Worm (Caenorhabditis elegans) whole organism, L1 larva: ENCODE results near the gene F25B5.3.

Source experiments
- C34B4.2 ChIP-seq: sonication (generic microtip); optimal IDR thresholded peaks from 2 replicates; lab custom pipeline; 2017; ENCODE audit warnings: mild to moderate bottlenecking, missing genetic modification characterization, missing compliant biosample characterization
- Y116A8C.19 ChIP-seq: sonication (generic microtip); optimal IDR thresholded peaks from 2 replicates; lab custom pipeline; 2016; ENCODE audit warnings: missing compliant biosample characterization, missing genetic modification characterization, borderline replicate concordance
- aly-2 ChIP-seq: fragments of 150-350 bp; optimal IDR thresholded peaks from 2 replicates; lab custom pipeline; 2014; ENCODE audit warnings: missing biosample characterization, missing genetic modification characterization
- blmp-1 ChIP-seq: fragments of 150-350 bp; optimal IDR thresholded peaks from 2 replicates; lab custom pipeline; 2014; ENCODE audit warnings: missing biosample characterization, missing genetic modification characterization
- ceh-8 ChIP-seq: fragments of 200-800 bp; sonication (Bioruptor generic); optimal IDR thresholded peaks from 2 replicates; lab custom pipeline; 2018; ENCODE audit warnings: mild to moderate bottlenecking, missing genetic modification characterization, moderate library complexity, missing compliant biosample characterization
- ces-1 ChIP-seq: fragments of 150-350 bp; optimal IDR thresholded peaks from 2 replicates; lab custom pipeline; 2014; ENCODE audit warnings: missing biosample characterization, missing genetic modification reagents, missing genetic modification characterization
- dsc-1 ChIP-seq: sonication (generic microtip); optimal IDR thresholded peaks from 2 replicates; lab custom pipeline; 2016; ENCODE audit warnings: mild to moderate bottlenecking, missing genetic modification characterization, missing compliant biosample characterization
- efl-1 ChIP-seq, 4 experiments: fragments of 150-350 bp; optimal IDR thresholded peaks in 3 of 4; peaks in 1 of 4; 1 replicate in 1 of 4; 2 replicates in 3 of 4; lab custom pipeline; 2014; ENCODE audit warnings: missing biosample characterization in 2 of 4, missing genetic modification characterization in 2 of 4, missing genetic modification reagents in 2 of 4
- egl-13 ChIP-seq: sonication (generic microtip); optimal IDR thresholded peaks from 2 replicates; lab custom pipeline; 2016; ENCODE audit warnings: missing genotype, missing genetic modification reagents, missing genetic modification characterization, missing compliant biosample characterization
- elt-3 ChIP-seq, 6 experiments: fragments of 150-350 bp in 1 of 6; sonication (generic microtip); optimal IDR thresholded peaks; 2 replicates each; lab custom pipeline; 2017 to 2018; ENCODE audit warnings: missing biosample characterization in 6 of 6, missing genetic modification characterization in 6 of 6, inconsistent platforms in 1 of 6
- fkh-10 ChIP-seq: sonication (generic microtip); optimal IDR thresholded peaks from 2 replicates; lab custom pipeline; 2017; ENCODE audit warnings: missing biosample characterization, missing genetic modification reagents, missing genetic modification characterization
- fkh-4 ChIP-seq: sonication (generic microtip); optimal IDR thresholded peaks from 2 replicates; lab custom pipeline; 2016; ENCODE audit warnings: missing compliant biosample characterization, missing genetic modification characterization, borderline replicate concordance
- grh-1 ChIP-seq: fragments of 200-800 bp; sonication (Bioruptor generic); IDR thresholded peaks from 2 replicates; pipeline ENCODE4 v1.3.6; 2022; ENCODE audit warnings: missing genetic modification reagents, missing genetic modification characterization, missing compliant biosample characterization
- hlh-4 ChIP-seq: sonication (generic microtip); optimal IDR thresholded peaks from 2 replicates; lab custom pipeline; 2016; ENCODE audit warnings: mild to moderate bottlenecking, missing genetic modification characterization, missing compliant biosample characterization
- isw-1 ChIP-seq: fragments of 200-800 bp; sonication (Bioruptor generic); IDR thresholded peaks from 2 replicates; pipeline ENCODE4 v1.3.6; 2022; ENCODE audit warnings: missing genetic modification characterization, missing compliant biosample characterization
- lin-13 ChIP-seq: fragments of 150-350 bp; optimal IDR thresholded peaks from 2 replicates; lab custom pipeline; 2014; ENCODE audit warnings: missing biosample characterization, missing genetic modification reagents, missing genetic modification characterization
- lin-14 ChIP-seq: fragments of 200-800 bp; sonication (Bioruptor generic); optimal IDR thresholded peaks from 2 replicates; lab custom pipeline; 2018; ENCODE audit warnings: mild to moderate bottlenecking, missing genetic modification characterization, moderate library complexity, missing compliant biosample characterization
- lin-39 ChIP-seq: fragments of 150-350 bp; optimal IDR thresholded peaks from 2 replicates; lab custom pipeline; 2014; ENCODE audit warnings: missing biosample characterization, missing genetic modification reagents, missing genetic modification characterization
- lsy-2 ChIP-seq, 2 experiments: fragments of 150-350 bp; optimal IDR thresholded peaks; 2 replicates each; lab custom pipeline; 2014; ENCODE audit warnings: missing biosample characterization in 2 of 2, missing genetic modification characterization in 2 of 2
- mab-9 ChIP-seq: fragments of 200-800 bp; sonication (Bioruptor generic); IDR thresholded peaks from 2 replicates; pipeline ENCODE4 v1.3.6; 2022; ENCODE audit warnings: missing genetic modification reagents, missing genetic modification characterization, missing compliant biosample characterization
- mdl-1 ChIP-seq, 2 experiments: fragments of 150-350 bp; optimal IDR thresholded peaks; 2 replicates each; lab custom pipeline; 2014 to 2017; ENCODE audit warnings: missing biosample characterization in 2 of 2, missing genetic modification characterization in 2 of 2, inconsistent platforms in 1 of 2
- mef-2 ChIP-seq: fragments of 150-350 bp; optimal IDR thresholded peaks from 2 replicates; lab custom pipeline; 2014; ENCODE audit warnings: missing biosample characterization, missing genetic modification characterization
- mep-1 ChIP-seq: fragments of 150-350 bp; optimal IDR thresholded peaks from 2 replicates; lab custom pipeline; 2014; ENCODE audit warnings: missing biosample characterization, missing genetic modification characterization
- nhr-11 ChIP-seq: fragments of 150-350 bp; optimal IDR thresholded peaks from 2 replicates; lab custom pipeline; 2014; ENCODE audit warnings: missing biosample characterization, missing genetic modification characterization
- nhr-237 ChIP-seq: fragments of 150-350 bp; optimal IDR thresholded peaks from 2 replicates; lab custom pipeline; 2014; ENCODE audit warnings: missing biosample characterization, missing genetic modification characterization
- nhr-28 ChIP-seq: fragments of 150-350 bp; optimal IDR thresholded peaks from 2 replicates; lab custom pipeline; 2014; ENCODE audit warnings: missing biosample characterization, missing genetic modification characterization
- nhr-47 ChIP-seq: sonication (generic microtip); optimal IDR thresholded peaks from 2 replicates; lab custom pipeline; 2016; ENCODE audit warnings: mild to moderate bottlenecking, missing genetic modification characterization, moderate library complexity, missing compliant biosample characterization
- nhr-71 ChIP-seq: sonication (generic microtip); optimal IDR thresholded peaks from 2 replicates; lab custom pipeline; 2016; ENCODE audit warnings: mild to moderate bottlenecking, missing genetic modification characterization, moderate library complexity, missing compliant biosample characterization
- nhr-85 ChIP-seq: sonication (generic microtip); peaks from one replicate; lab custom pipeline; 2016; ENCODE audit warnings: missing genetic modification characterization, inconsistent platforms, missing compliant biosample characterization
- pax-3 ChIP-seq: fragments of 200-800 bp; sonication (Bioruptor generic); optimal IDR thresholded peaks from 2 replicates; lab custom pipeline; 2018; ENCODE audit warnings: mild to moderate bottlenecking, missing genetic modification characterization, moderate library complexity, missing compliant biosample characterization
- rnt-1 ChIP-seq: sonication (generic microtip); optimal IDR thresholded peaks from 2 replicates; lab custom pipeline; 2016; ENCODE audit warnings: mild to moderate bottlenecking, missing genetic modification characterization, moderate library complexity, missing compliant biosample characterization
- skn-1 ChIP-seq: fragments of 150-350 bp; optimal IDR thresholded peaks from 2 replicates; lab custom pipeline; 2014; ENCODE audit warnings: missing biosample characterization, missing genetic modification characterization
- snpc-4 ChIP-seq: fragments of 150-350 bp; optimal IDR thresholded peaks from 2 replicates; lab custom pipeline; 2014; ENCODE audit warnings: missing biosample characterization, missing genetic modification characterization
- snu-23 ChIP-seq: sonication (generic microtip); optimal IDR thresholded peaks from 2 replicates; lab custom pipeline; 2016; ENCODE audit warnings: missing genetic modification characterization, missing compliant biosample characterization
- sup-37 ChIP-seq: fragments of 200-800 bp; sonication (Bioruptor generic); optimal IDR thresholded peaks from 2 replicates; lab custom pipeline; 2018; ENCODE audit warnings: mild to moderate bottlenecking, missing genetic modification characterization, missing compliant biosample characterization
- tbx-2 ChIP-seq: sonication (generic microtip); optimal IDR thresholded peaks from 2 replicates; lab custom pipeline; 2016; ENCODE audit warnings: missing genetic modification characterization, missing compliant biosample characterization
- unc-130 ChIP-seq: fragments of 150-350 bp; optimal IDR thresholded peaks from 2 replicates; lab custom pipeline; 2017; ENCODE audit warnings: missing biosample characterization, missing genetic modification characterization, inconsistent platforms
- unc-30 ChIP-seq: sonication (generic microtip); optimal IDR thresholded peaks from 2 replicates; lab custom pipeline; 2017; ENCODE audit warnings: missing biosample characterization, missing genetic modification characterization
- unc-62 ChIP-seq: fragments of 150-350 bp; optimal IDR thresholded peaks from 2 replicates; lab custom pipeline; 2014; ENCODE audit warnings: missing biosample characterization, missing genetic modification reagents, missing genetic modification characterization
- xbp-1 ChIP-seq: sonication (generic microtip); optimal IDR thresholded peaks from 2 replicates; lab custom pipeline; 2016; ENCODE audit warnings: missing genetic modification characterization, missing compliant biosample characterization
- zag-1 ChIP-seq: fragments of 150-350 bp; optimal IDR thresholded peaks from 2 replicates; lab custom pipeline; 2014; ENCODE audit warnings: missing biosample characterization, missing genetic modification characterization
- zip-4 ChIP-seq: fragments of 200-800 bp; sonication (Bioruptor generic); optimal IDR thresholded peaks from 2 replicates; lab custom pipeline; 2018; ENCODE audit warnings: mild to moderate bottlenecking, missing genetic modification characterization, moderate library complexity, missing compliant biosample characterization
- ztf-11 ChIP-seq, 2 experiments: sonication (generic microtip); optimal IDR thresholded peaks; 2 replicates each; lab custom pipeline; 2016 to 2017; ENCODE audit warnings: missing genetic modification characterization in 2 of 2, missing biosample characterization in 1 of 2, missing compliant biosample characterization in 1 of 2

F25B5.3 gene

DNA sequence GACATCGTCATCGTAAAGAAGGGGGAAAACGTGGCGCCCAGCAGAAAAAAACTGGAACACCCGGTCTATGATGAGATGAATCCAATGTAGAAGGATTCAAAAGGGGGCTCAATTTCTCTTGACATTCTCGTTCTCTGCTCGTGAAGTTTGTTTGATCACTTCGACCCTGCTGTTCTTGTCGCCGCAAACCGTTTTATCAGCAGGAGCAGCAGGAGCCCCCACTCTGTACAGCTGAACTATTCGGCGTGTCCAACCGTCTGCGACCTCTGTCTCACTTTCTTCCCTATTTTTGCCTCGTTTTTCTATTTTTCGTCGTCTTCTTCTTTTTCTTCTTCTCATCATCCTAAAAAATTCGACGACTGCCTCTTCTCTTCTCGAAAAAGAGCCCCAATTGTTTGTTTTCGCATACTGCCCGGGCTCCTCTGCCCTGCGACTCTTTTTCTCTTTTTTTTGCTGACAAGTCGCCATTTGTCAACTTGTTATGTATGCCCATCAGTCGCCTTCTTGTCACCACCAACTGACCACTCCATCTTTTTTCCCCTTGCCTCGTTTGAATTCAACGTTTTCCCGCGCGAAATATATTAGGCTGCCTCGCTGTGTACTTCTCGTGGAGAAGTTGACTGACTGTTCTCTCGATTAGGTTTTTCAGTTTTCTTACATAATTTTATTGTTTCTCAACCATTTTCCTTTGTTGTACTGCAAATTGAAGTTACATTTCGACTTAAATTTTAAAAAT, 40.5 kb downstream of the F25B5.3 start (continued):
- TF ChIP-seq rnt-1 (peak; percentile 22), nhr-237 (tag; lab: Kevin White, UChicago) (no peak), skn-1 (no peak), ztf-11 (tag; optimal IDR thresholded peaks at IDR 0.05; lab: Kevin White, UChicago) (peak in 1 of 2 experiments; percentile 20), C34B4.2 (tag; lab: Kevin White, UChicago) (no peak), isw-1 (GFP tag; lab: Robert Waterston, UW) (no peak), mep-1 (tag; lab: Kevin White, UChicago) (peak; percentile 45)

- TF ChIP-seq unc-130 (tag; lab: Kevin White, UChicago) (no peak), fkh-4 (tag; lab: Kevin White, UChicago) (no peak), nhr-71 (peak; percentile 3), C34B4.2 (tag; lab: Kevin White, UChicago) (no peak), lin-14 (GFP tag; lab: Kevin White, UChicago) (peak; percentile 57), efl-1 (optimal IDR thresholded peaks at IDR 0.05; lab: Kevin White, UChicago) (no peak), efl-1 (GFP tag; optimal IDR thresholded peaks at IDR 0.05 in 1 of 2; lab: Kevin White, UChicago) (peak in 1 of 2 experiments; percentile 57), blmp-1 (no peak), skn-1 (peak; percentile 8), mab-9 (GFP tag; lab: Robert Waterston, UW) (no peak), mep-1 (tag; lab: Kevin White, UChicago) (no peak), lsy-2 (tag; optimal IDR thresholded peaks at IDR 0.05; lab: Kevin White, UChicago) (no peak), mef-2 (no peak)
Observed at ce11 chrIII:5990090-5990489, 41.4 kb downstream of the F25B5.3 start.

ce11 chrIII:5991142-5991930, 42.7 kb downstream of the F25B5.3 start, which contains the start of gene T04C9.2:
T04C9.2 (plus strand) TSS chrIII:5991880.
- no peak for TF ChIP-seq pax-3
- TF ChIP-seq fkh-10 = peak; percentile 37
- peak in 1 of 2 experiments; percentile 7 for TF ChIP-seq lsy-2 (tag; optimal IDR thresholded peaks at IDR 0.05; lab: Kevin White, UChicago)
- TF ChIP-seq snu-23 (GFP tag; lab: Kevin White, UChicago) = no peak
- no peak for TF ChIP-seq tbx-2 (tag; lab: Kevin White, UChicago)
- TF ChIP-seq lin-14 (GFP tag; lab: Kevin White, UChicago) = peak; percentile 55
- no peak for TF ChIP-seq mef-2
- TF ChIP-seq dsc-1 = no peak
- no peak for TF ChIP-seq snpc-4 (tag; lab: Kevin White, UChicago)

DNA sequence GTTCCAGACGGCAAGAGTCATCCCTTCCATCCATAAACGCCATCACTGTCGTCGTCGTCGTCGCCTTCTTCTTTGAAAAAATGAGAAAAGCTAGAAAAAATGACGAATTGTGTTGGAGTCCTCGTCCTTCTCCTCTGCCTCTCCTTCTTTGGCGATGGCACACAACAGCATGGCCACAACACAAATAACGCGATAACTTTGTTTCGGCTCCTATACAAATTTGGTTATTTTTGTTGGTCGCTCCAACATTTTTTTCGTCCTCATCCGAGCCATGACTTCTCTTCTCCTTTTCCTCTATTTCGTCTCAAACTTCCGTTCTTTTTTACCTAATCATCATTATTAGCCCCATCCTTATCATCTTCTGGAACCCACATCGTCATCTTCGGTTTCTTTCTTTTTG, 43.4 kb downstream of the F25B5.3 start:
- no peak for TF ChIP-seq nhr-28 (tag; lab: Kevin White, UChicago)
- peak; percentile 79 for TF ChIP-seq fkh-10
- no peak for TF ChIP-seq nhr-237 (tag; lab: Kevin White, UChicago)
- no peak for TF ChIP-seq xbp-1 (tag; lab: Kevin White, UChicago)
- TF ChIP-seq lin-14 (GFP tag; lab: Kevin White, UChicago) = peak; percentile 66
- no peak for TF ChIP-seq fkh-4 (tag; lab: Kevin White, UChicago)
- TF ChIP-seq snu-23 (GFP tag; lab: Kevin White, UChicago) = no peak
- TF ChIP-seq grh-1 = no peak
- TF ChIP-seq nhr-47 (tag; lab: Kevin White, UChicago) = no peak
- peak; percentile 53 for TF ChIP-seq ces-1
- TF ChIP-seq nhr-11 (tag; lab: Kevin White, UChicago) = no peak
- no peak for TF ChIP-seq hlh-4 (tag; lab: Kevin White, UChicago)
- TF ChIP-seq mdl-1 (tag; optimal IDR thresholded peaks at IDR 0.05; lab: Kevin White, UChicago) = no peak
- TF ChIP-seq zag-1 (tag; lab: Kevin White, UChicago) = no peak
- no peak for TF ChIP-seq aly-2
- TF ChIP-seq lsy-2 (tag; optimal IDR thresholded peaks at IDR 0.05; lab: Kevin White, UChicago) = peak in 1 of 2 experiments; percentile 17
- no peak for TF ChIP-seq egl-13
- TF ChIP-seq unc-130 (tag; lab: Kevin White, UChicago) = no peak
- TF ChIP-seq ceh-8 (GFP tag; lab: Kevin White, UChicago) = no peak
- no peak for TF ChIP-seq unc-30 (tag; lab: Kevin White, UChicago)
- TF ChIP-seq lin-13 (GFP tag; lab: Kevin White, UChicago) = no peak
- TF ChIP-seq zip-4 = no peak
- TF ChIP-seq lin-39 = no peak
- TF ChIP-seq sup-37 (GFP tag; lab: Kevin White, UChicago) = no peak
- TF ChIP-seq unc-62 (GFP tag; lab: Kevin White, UChicago) = no peak
- TF ChIP-seq Y116A8C.19 (tag; lab: Kevin White, UChicago) = no peak
- no peak for TF ChIP-seq nhr-85 (tag; lab: Kevin White, UChicago)
- no peak for TF ChIP-seq elt-3 (tag; optimal IDR thresholded peaks at IDR 0.05; lab: Kevin White, UChicago)
